Worm (Caenorhabditis elegans): Measurements from ENCODE around the gene F44A2.5.

- TF ChIP-seq W03F9.2 (tag; optimal IDR thresholded peaks at IDR 0.05), result no peak
- TF ChIP-seq him-1 (tag; optimal IDR thresholded peaks at IDR 0.05), result no peak
- TF ChIP-seq dao-5 (tag; optimal IDR thresholded peaks at IDR 0.05), result no peak
These were observed 41.0 kb downstream of the F44A2.5 start for ce11 chrV:9338452-9338851.

Data from whole organism, L4/young adult.